Fruit fly (Drosophila melanogaster) whole organism, embryonic: ENCODE data around the gene BCAS2.

Experiments
- C15 ChIP-seq: fragments of 200-800 bp; sonication (Bioruptor generic); IDR thresholded peaks from 3 replicates; pipeline ENCODE4 v1.3.6; 2022; ENCODE audit warnings: missing biosample characterization, missing genetic modification characterization
- CG10543 ChIP-seq: fragments of 200-800 bp; sonication (Bioruptor generic); optimal IDR thresholded peaks from 3 replicates; lab custom pipeline; 2017; ENCODE audit warnings: missing biosample characterization, mild to moderate bottlenecking, missing genetic modification characterization, moderate library complexity
- CG11456 ChIP-seq: fragments of 200-800 bp; sonication (Bioruptor generic); IDR thresholded peaks from 3 replicates; pipeline ENCODE4 v1.3.6; 2022; ENCODE audit warnings: missing biosample characterization, missing genetic modification characterization
- CG11504 ChIP-seq: fragments of 200-800 bp; sonication (Bioruptor generic); optimal IDR thresholded peaks from 3 replicates; lab custom pipeline; 2019; ENCODE audit warnings: missing biosample characterization, mild to moderate bottlenecking, missing genetic modification characterization, moderate library complexity
- CG11560 ChIP-seq: fragments of 200-800 bp; sonication (Bioruptor generic); IDR thresholded peaks from 3 replicates; pipeline ENCODE4 v1.3.6; 2022; ENCODE audit warnings: missing biosample characterization, missing genetic modification characterization
- CG13424 ChIP-seq: fragments of 200-800 bp; sonication (Bioruptor generic); optimal IDR thresholded peaks from 2 replicates; lab custom pipeline; 2019; ENCODE audit warnings: missing biosample characterization, mild to moderate bottlenecking, missing genetic modification characterization, moderate library complexity
- CG15011 ChIP-seq: fragments of 200-800 bp; sonication (Bioruptor generic); optimal IDR thresholded peaks from 3 replicates; lab custom pipeline; 2018; ENCODE audit warnings: missing biosample characterization, mild to moderate bottlenecking, missing genetic modification characterization
- CG1529 ChIP-seq: fragments of 200-800 bp; sonication (Bioruptor generic); optimal IDR thresholded peaks from 3 replicates; lab custom pipeline; 2018; ENCODE audit warnings: missing biosample characterization, missing genetic modification characterization
- CG17568 ChIP-seq: fragments of 200-800 bp; sonication (Bioruptor generic); optimal IDR thresholded peaks from 2 replicates; lab custom pipeline; 2018; ENCODE audit warnings: missing biosample characterization, mild to moderate bottlenecking, missing genetic modification characterization, moderate library complexity
- CG2120 ChIP-seq: fragments of 200-800 bp; sonication (Bioruptor generic); optimal IDR thresholded peaks from 3 replicates; lab custom pipeline; 2016; ENCODE audit warnings: missing biosample characterization, missing genetic modification characterization
- CG3281 ChIP-seq: fragments of 200-800 bp; sonication (Bioruptor generic); optimal IDR thresholded peaks from 3 replicates; lab custom pipeline; 2017; ENCODE audit warnings: missing biosample characterization, mild to moderate bottlenecking, missing genetic modification characterization
- CG34376 ChIP-seq: fragments of 200-800 bp; sonication (Bioruptor generic); optimal IDR thresholded peaks from 2 replicates; lab custom pipeline; 2018; ENCODE audit warnings: missing biosample characterization, mild to moderate bottlenecking, missing genetic modification characterization
- CG8924 ChIP-seq: fragments of 200-800 bp; optimal IDR thresholded peaks from 3 replicates; lab custom pipeline; 2019; ENCODE audit warnings: missing biosample characterization, mild to moderate bottlenecking, missing genetic modification characterization, moderate library complexity
- Dll ChIP-seq: fragments of 200-800 bp; sonication (Bioruptor generic); IDR thresholded peaks from 4 replicates; pipeline ENCODE4 v1.3.6; 2022; ENCODE audit warnings: missing biosample characterization, missing genetic modification characterization; ENCODE audit not compliant: partially characterized antibody
- Drgx ChIP-seq: fragments of 200-800 bp; sonication (Bioruptor generic); IDR thresholded peaks from 2 replicates; pipeline ENCODE4 v1.3.6; 2022; ENCODE audit warnings: missing biosample characterization, missing genetic modification characterization
- H2.0 ChIP-seq: fragments of 200-800 bp; sonication (Bioruptor generic); IDR thresholded peaks from 2 replicates; pipeline ENCODE4 v1.3.6; 2022; ENCODE audit warnings: missing biosample characterization, missing genetic modification characterization
- HLH3B ChIP-seq: fragments of 200-800 bp; sonication (Bioruptor generic); IDR thresholded peaks from 2 replicates; pipeline ENCODE4 v1.3.6; 2022; ENCODE audit warnings: missing biosample characterization, missing genetic modification characterization
- HmgD ChIP-seq: fragments of 200-800 bp; sonication (Bioruptor generic); optimal IDR thresholded peaks from 3 replicates; lab custom pipeline; 2016; ENCODE audit warnings: missing biosample characterization, missing genetic modification characterization
- Med ChIP-seq: fragments of 200-800 bp; sonication (Bioruptor generic); peaks from one replicate; lab custom pipeline; 2016; ENCODE audit warnings: missing biosample characterization, missing genetic modification characterization, mild to moderate bottlenecking, inconsistent platforms, moderate library complexity
- Mrtf ChIP-seq: fragments of 200-800 bp; sonication (Bioruptor generic); IDR thresholded peaks from 3 replicates; pipeline ENCODE4 v1.3.6; 2022; ENCODE audit warnings: missing biosample characterization, missing genetic modification characterization
- Myb ChIP-seq: fragments of 200-800 bp; sonication (Bioruptor generic); optimal IDR thresholded peaks from 2 replicates; lab custom pipeline; 2016; ENCODE audit warnings: missing biosample characterization, missing genetic modification characterization
- NFAT ChIP-seq: fragments of 200-800 bp; sonication (Bioruptor generic); IDR thresholded peaks from 2 replicates; pipeline ENCODE4 v1.3.6; 2022; ENCODE audit warnings: missing biosample characterization, missing genetic modification characterization
- Opbp ChIP-seq: fragments of 200-800 bp; sonication (Bioruptor generic); IDR thresholded peaks from 3 replicates; pipeline ENCODE4 v1.3.6; 2022; ENCODE audit warnings: missing biosample characterization, missing genetic modification characterization; ENCODE audit not compliant: partially characterized antibody
- Pdp1 ChIP-seq, 2 experiments: fragments of 200-800 bp; sonication (Bioruptor generic); optimal IDR thresholded peaks; 3 replicates each; lab custom pipeline; 2016; ENCODE audit warnings: missing biosample characterization in 2 of 2, missing genetic modification characterization in 2 of 2, mild to moderate bottlenecking in 1 of 2, moderate library complexity in 1 of 2
- Rfx ChIP-seq: fragments of 200-800 bp; sonication (Bioruptor generic); IDR thresholded peaks from 2 replicates; pipeline ENCODE4 v1.3.6; 2022; ENCODE audit warnings: missing biosample characterization, missing genetic modification characterization
- aop ChIP-seq: fragments of 200-800 bp; sonication (Bioruptor generic); IDR thresholded peaks from 2 replicates; pipeline ENCODE4 v1.3.6; 2022; ENCODE audit warnings: missing biosample characterization, missing genetic modification characterization
- cwo ChIP-seq: fragments of 200-800 bp; sonication (Bioruptor generic); optimal IDR thresholded peaks from 3 replicates; lab custom pipeline; 2017; ENCODE audit warnings: missing biosample characterization, missing genetic modification characterization, mild to moderate bottlenecking, moderate library complexity, missing genetic modification reagents
- disco-r ChIP-seq: fragments of 200-800 bp; sonication (Bioruptor generic); optimal IDR thresholded peaks from 2 replicates; lab custom pipeline; 2016; ENCODE audit warnings: missing biosample characterization, missing genetic modification characterization
- dpn ChIP-seq, 2 experiments: fragments of 200-800 bp; sonication (Bioruptor generic); optimal IDR thresholded peaks; 3 replicates each; lab custom pipeline; 2016; ENCODE audit warnings: missing biosample characterization in 2 of 2, missing genetic modification characterization in 2 of 2
- dysf ChIP-seq: fragments of 200-800 bp; sonication (Bioruptor generic); IDR thresholded peaks from 3 replicates; pipeline ENCODE4 v1.3.6; 2022; ENCODE audit warnings: missing biosample characterization, missing genetic modification characterization
- fd96Cb ChIP-seq: fragments of 200-800 bp; sonication (Bioruptor generic); optimal IDR thresholded peaks from 2 replicates; lab custom pipeline; 2018; ENCODE audit warnings: missing biosample characterization, mild to moderate bottlenecking, missing genetic modification characterization, moderate library complexity
- gsb ChIP-seq: fragments of 200-800 bp; sonication (Bioruptor generic); IDR thresholded peaks from 2 replicates; pipeline ENCODE4 v1.3.6; 2022; ENCODE audit warnings: missing biosample characterization, missing genetic modification characterization
- jing ChIP-seq: fragments of 200-800 bp; sonication (Bioruptor generic); optimal IDR thresholded peaks from 2 replicates; lab custom pipeline; 2018; ENCODE audit warnings: missing biosample characterization, mild to moderate bottlenecking, missing genetic modification characterization
- luna ChIP-seq: fragments of 200-800 bp; sonication (Bioruptor generic); optimal IDR thresholded peaks from 2 replicates; lab custom pipeline; 2016; ENCODE audit warnings: missing biosample characterization, missing genetic modification characterization
- otp ChIP-seq: fragments of 200-800 bp; sonication (Bioruptor generic); IDR thresholded peaks from 3 replicates; pipeline ENCODE4, ENCODE4 v1.3.6; 2022; ENCODE audit warnings: missing biosample characterization, missing genetic modification characterization
- pan ChIP-seq, 4 experiments: fragments of >200 bp in 3 of 4; fragments of 200-800 bp in 1 of 4; sonication (Bioruptor generic) in 1 of 4; optimal IDR thresholded peaks in 3 of 4; IDR thresholded peaks in 1 of 4; 2 replicates each; pipeline versions ENCODE4 v1.3.6 to Lab custom; 2017 to 2022; ENCODE audit warnings: missing biosample characterization in 2 of 4, missing genetic modification characterization in 2 of 4, mixed read lengths in 1 of 4
- peb ChIP-seq: fragments of 200-800 bp; sonication (Bioruptor generic); IDR thresholded peaks from 2 replicates; pipeline ENCODE4 v1.3.6; 2022; ENCODE audit warnings: missing biosample characterization, missing genetic modification characterization
- pnt ChIP-seq: fragments of 200-800 bp; sonication (Bioruptor generic); optimal IDR thresholded peaks from 3 replicates; lab custom pipeline; 2016; ENCODE audit warnings: missing biosample characterization, missing genetic modification characterization
- row ChIP-seq: fragments of 200-800 bp; sonication (Bioruptor generic); IDR thresholded peaks from 3 replicates; pipeline ENCODE4 v1.3.6; 2022; ENCODE audit warnings: missing biosample characterization, missing genetic modification characterization
- schlank ChIP-seq: fragments of 200-800 bp; sonication (Bioruptor generic); optimal IDR thresholded peaks from 2 replicates; lab custom pipeline; 2018; ENCODE audit warnings: missing biosample characterization, mild to moderate bottlenecking, missing genetic modification characterization
- sens-2 ChIP-seq: fragments of 200-800 bp; sonication (Bioruptor generic); IDR thresholded peaks from 2 replicates; pipeline ENCODE4 v1.3.6; 2022; ENCODE audit warnings: missing biosample characterization, missing genetic modification characterization
- slbo ChIP-seq: fragments of 200-800 bp; sonication (Bioruptor generic); IDR thresholded peaks from 2 replicates; pipeline ENCODE4 v1.3.6; 2022; ENCODE audit warnings: missing biosample characterization, missing genetic modification characterization
- sug ChIP-seq: fragments of 200-800 bp; optimal IDR thresholded peaks from 2 replicates; lab custom pipeline; 2019; ENCODE audit warnings: missing biosample characterization, mild to moderate bottlenecking, missing genetic modification characterization, moderate library complexity
- ttk ChIP-seq: fragments of 200-800 bp; sonication (Bioruptor generic); IDR thresholded peaks from 2 replicates; pipeline ENCODE4 v2.1.2; 2022; ENCODE audit warnings: missing biosample characterization, missing genetic modification characterization

BCAS2 gene

dm6 chr3R:27954533-27954932, 32.4 kb upstream of the BCAS2 start, which contains the start of gene Nep7:
Gene Nep7, plus strand, starts transcription at chr3R:27954917.
- TF ChIP-seq CG11560 = no peak
- no peak for TF ChIP-seq Dll (GFP tag; lab: Robert Waterston, UW)
- no peak for TF ChIP-seq Opbp (GFP tag; lab: Robert Waterston, UW)
- TF ChIP-seq disco-r (GFP tag; lab: Kevin White, UChicago) = no peak
- 0 out of 3 replicates have a peak, but pooled peaks have one; percentile 26 for TF ChIP-seq C15 (GFP tag; lab: Robert Waterston, UW)
- TF ChIP-seq CG3281 (GFP tag; lab: Kevin White, UChicago) = no peak
- TF ChIP-seq sug = peak; percentile 29
- 0 out of 3 replicates have a peak, but pooled peaks have one; percentile 30 for TF ChIP-seq dysf (GFP tag; lab: Robert Waterston, UW)
- no peak for TF ChIP-seq CG15011
- no peak for TF ChIP-seq otp (GFP tag; lab: Robert Waterston, UW)
- TF ChIP-seq Mrtf (GFP tag; lab: Robert Waterston, UW) = no peak
- peak; percentile 81 for TF ChIP-seq CG34376 (GFP tag; lab: Kevin White, UChicago)
- TF ChIP-seq NFAT = no peak
- no peak for TF ChIP-seq pnt
- TF ChIP-seq cwo = peak; percentile 47
- TF ChIP-seq Pdp1 (GFP tag; optimal IDR thresholded peaks at IDR 0.05; lab: Kevin White, UChicago) = no peak
- TF ChIP-seq ttk = no peak
- TF ChIP-seq CG11456 = no peak
- 0 out of 2 replicates have a peak, but pooled peaks have one; percentile 28 for TF ChIP-seq Rfx (GFP tag; lab: Robert Waterston, UW)
- peak; percentile 73 for TF ChIP-seq Med
- peak; percentile 27; the same call in 1 of the 3 replicates for TF ChIP-seq row (GFP tag; lab: Robert Waterston, UW)
- no peak for TF ChIP-seq H2.0
- peak; percentile 46 for TF ChIP-seq CG10543 (GFP tag; lab: Kevin White, UChicago)
- TF ChIP-seq CG1529 (GFP tag; lab: Kevin White, UChicago) = no peak
- TF ChIP-seq gsb (GFP tag; lab: Robert Waterston, UW) = peak; percentile 21; the same call in 1 of the 2 replicates
- no peak for TF ChIP-seq Myb (GFP tag; lab: Kevin White, UChicago)
- no peak for TF ChIP-seq dpn (GFP tag; optimal IDR thresholded peaks at IDR 0.05; lab: Kevin White, UChicago)
- 0 out of 2 replicates have a peak, but pooled peaks have one; percentile 12 for TF ChIP-seq HLH3B (GFP tag; lab: Robert Waterston, UW)
- no peak for TF ChIP-seq jing (GFP tag; lab: Kevin White, UChicago)
- no peak for TF ChIP-seq peb (GFP tag; lab: Robert Waterston, UW)
- 0 out of 2 replicates have a peak, but pooled peaks have one; percentile 35 for TF ChIP-seq slbo
- TF ChIP-seq schlank (tag; lab: Kevin White, UChicago) = no peak
- no peak for TF ChIP-seq CG17568 (GFP tag; lab: Kevin White, UChicago)
- no peak for TF ChIP-seq sens-2
- TF ChIP-seq pan (optimal IDR thresholded peaks at IDR 0.05; lab: Kevin White, UChicago) = no peak
- TF ChIP-seq pan (GFP tag; optimal IDR thresholded peaks at IDR 0.05 in 1 of 2, IDR thresholded peaks at IDR 0.05 in 1 of 2) = peak in 1 of 2 experiments; percentile 5
- TF ChIP-seq aop (GFP tag; lab: Robert Waterston, UW) = no peak
- no peak for TF ChIP-seq luna (GFP tag; lab: Kevin White, UChicago)
- peak; percentile 37; the same call in 1 of the 2 replicates for TF ChIP-seq Drgx (GFP tag; lab: Robert Waterston, UW)
- no peak for TF ChIP-seq HmgD (GFP tag; lab: Kevin White, UChicago)
- TF ChIP-seq CG11504 (tag; lab: Kevin White, UChicago) = no peak
- no peak for TF ChIP-seq CG13424 (tag; lab: Kevin White, UChicago)
- TF ChIP-seq fd96Cb = no peak
- no peak for TF ChIP-seq CG8924 (tag; lab: Kevin White, UChicago)
- TF ChIP-seq CG2120 (GFP tag; lab: Kevin White, UChicago) = peak; percentile 26
